Worm (Caenorhabditis elegans) whole organism, L4 larva: Measurements from ENCODE around the gene F52E4.5.

Experiments
- F37D6.2 ChIP-seq: sonication (generic microtip); optimal IDR thresholded peaks from 2 replicates; lab custom pipeline; 2016; ENCODE audit warnings: mild to moderate bottlenecking, missing genetic modification characterization, missing compliant biosample characterization
- T20F7.1 ChIP-seq: fragments of 200-800 bp; sonication (Bioruptor generic); optimal IDR thresholded peaks from 2 replicates; lab custom pipeline; 2018; ENCODE audit warnings: mild to moderate bottlenecking, missing genetic modification characterization, missing compliant biosample characterization
- ZK337.2 ChIP-seq: fragments of 200-800 bp; sonication (Bioruptor generic); IDR thresholded peaks from 2 replicates; pipeline ENCODE4 v1.3.6; 2022; ENCODE audit warnings: missing genetic modification reagents, missing genetic modification characterization, missing compliant biosample characterization
- aly-2 ChIP-seq: sonication (generic microtip); optimal IDR thresholded peaks from 2 replicates; lab custom pipeline; 2018; ENCODE audit warnings: missing biosample characterization, missing genetic modification characterization
- arid-1 ChIP-seq: fragments of 200-800 bp; sonication (Bioruptor generic); conservative IDR thresholded peaks from 2 replicates; pipeline ENCODE4 v1.3.6; 2022; ENCODE audit warnings: missing genetic modification reagents, missing genetic modification characterization, missing compliant biosample characterization
- attf-4 ChIP-seq: sonication (generic microtip); optimal IDR thresholded peaks from 3 replicates; lab custom pipeline; 2017; ENCODE audit warnings: missing biosample characterization, missing genetic modification characterization
- ceh-20 ChIP-seq: fragments of 200-800 bp; sonication (Bioruptor generic); IDR thresholded peaks from 2 replicates; pipeline ENCODE4 v1.3.6; 2022; ENCODE audit warnings: missing genetic modification reagents, missing genetic modification characterization, missing compliant biosample characterization
- ceh-28 ChIP-seq: fragments of 150-350 bp; optimal IDR thresholded peaks from 2 replicates; lab custom pipeline; 2014; ENCODE audit warnings: missing biosample characterization, missing genetic modification reagents, missing genetic modification characterization
- ceh-32 ChIP-seq: sonication (generic microtip); optimal IDR thresholded peaks from 2 replicates; lab custom pipeline; 2016; ENCODE audit warnings: mild to moderate bottlenecking, missing genetic modification characterization, missing compliant biosample characterization; ENCODE audit not compliant: poor library complexity
- ceh-44 ChIP-seq: fragments of 200-800 bp; sonication (Bioruptor generic); IDR thresholded peaks from 2 replicates; pipeline ENCODE4 v1.3.6; 2022; ENCODE audit warnings: missing genetic modification reagents, missing genetic modification characterization, missing compliant biosample characterization
- ceh-62 ChIP-seq: sonication (generic microtip); optimal IDR thresholded peaks from 2 replicates; lab custom pipeline; 2017; ENCODE audit warnings: missing biosample characterization, missing genetic modification characterization
- ceh-82 ChIP-seq: sonication (generic microtip); optimal IDR thresholded peaks from 2 replicates; lab custom pipeline; 2017; ENCODE audit warnings: missing biosample characterization, missing genetic modification characterization
- ces-1 ChIP-seq: fragments of 150-350 bp; sonication (generic microtip); optimal IDR thresholded peaks from 4 replicates; lab custom pipeline; 2014; ENCODE audit warnings: missing biosample characterization, missing genetic modification reagents, missing genetic modification characterization
- cey-2 ChIP-seq: sonication (generic microtip); optimal IDR thresholded peaks from 3 replicates; lab custom pipeline; 2017; ENCODE audit warnings: missing genetic modification characterization, mild to moderate bottlenecking, missing compliant biosample characterization, antibody characterized with exemption, borderline replicate concordance; ENCODE audit not compliant: insufficient read depth
- ctbp-1 ChIP-seq: fragments of 200-800 bp; sonication (Bioruptor generic); IDR thresholded peaks from 2 replicates; pipeline ENCODE4 v1.3.6; 2022; ENCODE audit warnings: missing genetic modification reagents, missing genetic modification characterization, missing compliant biosample characterization
- daf-16 ChIP-seq, 3 experiments: sonication (generic microtip); optimal IDR thresholded peaks; 2 replicates each; lab custom pipeline; 2016 to 2017; ENCODE audit warnings: missing genetic modification characterization in 3 of 3, missing genetic modification reagents in 3 of 3, mild to moderate bottlenecking in 2 of 3, missing compliant biosample characterization in 2 of 3, missing biosample characterization in 1 of 3, moderate library complexity in 1 of 3
- daf-8 ChIP-seq: fragments of 200-800 bp; sonication (Bioruptor generic); IDR thresholded peaks from 2 replicates; pipeline ENCODE4 v1.3.6; 2022; ENCODE audit warnings: missing genetic modification characterization, missing compliant biosample characterization
- dpl-1 ChIP-seq: fragments of 150-350 bp; optimal IDR thresholded peaks from 2 replicates; lab custom pipeline; 2014; ENCODE audit warnings: missing biosample characterization, missing genetic modification reagents, missing genetic modification characterization
- dve-1 ChIP-seq: sonication (generic microtip); optimal IDR thresholded peaks from 2 replicates; lab custom pipeline; 2017; ENCODE audit warnings: antibody characterized with exemption, mild to moderate bottlenecking, missing genetic modification characterization, missing compliant biosample characterization; ENCODE audit not compliant: insufficient read depth
- egl-43 ChIP-seq: fragments of 200-800 bp; sonication (Bioruptor generic); IDR thresholded peaks from 2 replicates; pipeline ENCODE4 v1.3.6; 2022; ENCODE audit warnings: missing genetic modification reagents, missing genetic modification characterization, missing compliant biosample characterization
- hif-1 ChIP-seq, 2 experiments: sonication (generic microtip); optimal IDR thresholded peaks; 2 replicates each; lab custom pipeline; 2016 to 2017; ENCODE audit warnings: missing compliant biosample characterization in 2 of 2, missing genetic modification characterization in 2 of 2, missing genetic modification reagents in 2 of 2, missing genotype in 2 of 2, mild to moderate bottlenecking in 1 of 2
- hmg-1.1 ChIP-seq: fragments of 200-800 bp; sonication (Bioruptor generic); IDR thresholded peaks from 2 replicates; pipeline ENCODE4 v1.3.6; 2022; ENCODE audit warnings: missing genetic modification reagents, missing genetic modification characterization, missing compliant biosample characterization
- lin-15B ChIP-seq: fragments of 150-350 bp; sonication (generic microtip); optimal IDR thresholded peaks from 3 replicates; lab custom pipeline; 2014; ENCODE audit warnings: missing biosample characterization, missing genetic modification characterization
- lin-38 ChIP-seq: fragments of 200-800 bp; sonication (Bioruptor generic); IDR thresholded peaks from 2 replicates; pipeline ENCODE4 v1.3.6; 2022; ENCODE audit warnings: missing genetic modification reagents, missing genetic modification characterization, missing compliant biosample characterization
- lir-3 ChIP-seq: sonication (generic microtip); optimal IDR thresholded peaks from 2 replicates; lab custom pipeline; 2016; ENCODE audit warnings: mild to moderate bottlenecking, missing genetic modification characterization, missing compliant biosample characterization
- madf-5 ChIP-seq, 2 experiments: fragments of 200-800 bp; sonication (Bioruptor generic); IDR thresholded peaks; 2 replicates each; pipeline ENCODE4 v1.3.6; 2022; ENCODE audit warnings: missing compliant biosample characterization in 2 of 2, missing genetic modification characterization in 2 of 2
- mdt-29 ChIP-seq: fragments of 200-800 bp; sonication (Bioruptor generic); IDR thresholded peaks from 2 replicates; pipeline ENCODE4 v1.3.6; 2022; ENCODE audit warnings: missing genetic modification reagents, missing genetic modification characterization, missing compliant biosample characterization
- mes-2 ChIP-seq: sonication (generic microtip); optimal IDR thresholded peaks from 2 replicates; lab custom pipeline; 2016; ENCODE audit warnings: missing genotype, mild to moderate bottlenecking, missing genetic modification characterization, missing compliant biosample characterization; ENCODE audit not compliant: poor library complexity, severe bottlenecking
- mxl-3 ChIP-seq: fragments of 200-800 bp; sonication (Bioruptor generic); optimal IDR thresholded peaks from 2 replicates; lab custom pipeline; 2018; ENCODE audit warnings: mild to moderate bottlenecking, missing genetic modification characterization, missing compliant biosample characterization
- nhr-102 ChIP-seq: sonication (generic microtip); optimal IDR thresholded peaks from 2 replicates; lab custom pipeline; 2016; ENCODE audit warnings: mild to moderate bottlenecking, missing genetic modification characterization, moderate library complexity, missing compliant biosample characterization
- nhr-237 ChIP-seq: sonication (generic microtip); optimal IDR thresholded peaks from 2 replicates; lab custom pipeline; 2017; ENCODE audit warnings: missing biosample characterization, missing genetic modification characterization
- nhr-25 ChIP-seq: sonication (generic microtip); optimal IDR thresholded peaks from 2 replicates; lab custom pipeline; 2017; ENCODE audit warnings: missing genetic modification characterization, mild to moderate bottlenecking, missing compliant biosample characterization, antibody characterized with exemption, moderate library complexity, borderline replicate concordance; ENCODE audit not compliant: insufficient read depth
- nhr-42 ChIP-seq: fragments of 200-800 bp; sonication (Bioruptor generic); IDR thresholded peaks from 2 replicates; pipeline ENCODE4 v1.3.6; 2022; ENCODE audit warnings: missing genetic modification characterization, missing compliant biosample characterization
- nhr-48 ChIP-seq: sonication (generic microtip); optimal IDR thresholded peaks from 2 replicates; lab custom pipeline; 2016; ENCODE audit warnings: mild to moderate bottlenecking, missing genetic modification characterization, missing compliant biosample characterization
- nhr-76 ChIP-seq: fragments of 150-350 bp; optimal IDR thresholded peaks from 2 replicates; lab custom pipeline; 2014; ENCODE audit warnings: missing biosample characterization, missing genetic modification characterization
- nhr-77 ChIP-seq: fragments of 150-350 bp; optimal IDR thresholded peaks from 2 replicates; lab custom pipeline; 2014; ENCODE audit warnings: missing biosample characterization, missing genetic modification characterization
- php-3 ChIP-seq: fragments of 200-800 bp; sonication (Bioruptor generic); IDR thresholded peaks from 2 replicates; pipeline ENCODE4 v1.3.6; 2022; ENCODE audit warnings: missing genetic modification reagents, missing genetic modification characterization, missing compliant biosample characterization
- pqm-1 ChIP-seq: sonication (generic microtip); optimal IDR thresholded peaks from 2 replicates; lab custom pipeline; 2017; ENCODE audit warnings: missing biosample characterization, missing genetic modification characterization
- rbr-2 ChIP-seq: sonication (generic microtip); optimal IDR thresholded peaks from 2 replicates; lab custom pipeline; 2016; ENCODE audit warnings: missing genotype, missing genetic modification characterization, missing compliant biosample characterization
- sdz-12 ChIP-seq: fragments of 200-800 bp; sonication (Bioruptor generic); optimal IDR thresholded peaks from 2 replicates; lab custom pipeline; 2018; ENCODE audit warnings: mild to moderate bottlenecking, missing genetic modification characterization, missing compliant biosample characterization
- spr-3 ChIP-seq: fragments of 200-800 bp; sonication (Bioruptor generic); optimal IDR thresholded peaks from 2 replicates; lab custom pipeline; 2018; ENCODE audit warnings: mild to moderate bottlenecking, missing genetic modification characterization, missing compliant biosample characterization
- tra-1 ChIP-seq: fragments of 200-800 bp; sonication (Bioruptor generic); IDR thresholded peaks from 2 replicates; pipeline ENCODE4 v1.3.6; 2022; ENCODE audit warnings: missing genetic modification reagents, missing genetic modification characterization, missing compliant biosample characterization
- unc-39 ChIP-seq: sonication (generic microtip); optimal IDR thresholded peaks from 2 replicates; lab custom pipeline; 2017; ENCODE audit warnings: missing biosample characterization, missing genetic modification characterization
- unc-62 ChIP-seq, 3 experiments: fragments of 150-350 bp in 1 of 3; sonication (generic microtip); optimal IDR thresholded peaks in 2 of 3; peaks in 1 of 3; 1 replicate in 1 of 3; 2 replicates in 2 of 3; lab custom pipeline; 2014 to 2017; ENCODE audit warnings: missing biosample characterization in 3 of 3, missing genetic modification characterization in 3 of 3, missing genetic modification reagents in 3 of 3, missing genotype in 1 of 3
- vab-7 ChIP-seq: fragments of 200-800 bp; sonication (Bioruptor generic); IDR thresholded peaks from 2 replicates; pipeline ENCODE4 v1.3.6; 2022; ENCODE audit warnings: missing genetic modification reagents, missing genetic modification characterization, missing compliant biosample characterization
- ztf-11 ChIP-seq: fragments of 150-350 bp; optimal IDR thresholded peaks from 2 replicates; lab custom pipeline; 2014; ENCODE audit warnings: missing biosample characterization, missing genetic modification characterization
- ztf-7 ChIP-seq: fragments of 150-350 bp; optimal IDR thresholded peaks from 2 replicates; lab custom pipeline; 2014; ENCODE audit warnings: missing biosample characterization, missing genetic modification characterization

Gene F52E4.5

ce11 chrX:3116033-3116876 is 29.1 kb upstream of the F52E4.5 start, which contains the start of gene mai-1:
Gene mai-1 (minus strand): TSS chrX:3116589.
- TF ChIP-seq daf-8 (GFP tag; lab: Robert Waterston, UW) (no peak), daf-16 (GFP tag; optimal IDR thresholded peaks at IDR 0.05; lab: Kevin White, UChicago) (peak in 1 of 2 experiments; percentile 0), daf-16 (tag; optimal IDR thresholded peaks at IDR 0.05; lab: Kevin White, UChicago) (peak; percentile 79), mxl-3 (no peak), nhr-102 (tag; lab: Kevin White, UChicago) (no peak), hmg-1.1 (GFP tag; lab: Robert Waterston, UW) (peak; percentile 88), nhr-76 (tag; lab: Kevin White, UChicago) (no peak), vab-7 (GFP tag; lab: Robert Waterston, UW) (no peak), ceh-20 (GFP tag; lab: Robert Waterston, UW) (peak; percentile 55; the same call in 1 of the 2 replicates), cey-2 (tag; lab: Kevin White, UChicago) (no peak), spr-3 (peak; percentile 37), mes-2 (tag; lab: Kevin White, UChicago) (no peak), ceh-82 (tag; lab: Kevin White, UChicago) (no peak), lin-15B (tag; lab: Kevin White, UChicago) (no peak), unc-39 (no peak), tra-1 (GFP tag; lab: Robert Waterston, UW) (no peak), nhr-48 (tag; lab: Kevin White, UChicago) (peak; percentile 47), aly-2 (tag; lab: Kevin White, UChicago) (no peak), ctbp-1 (GFP tag; lab: Robert Waterston, UW) (peak; percentile 78), attf-4 (tag; lab: Kevin White, UChicago) (no peak), nhr-25 (tag; lab: Kevin White, UChicago) (no peak), nhr-42 (0 out of 2 replicates have a peak, but pooled peaks have one; percentile 53), ztf-7 (tag; lab: Kevin White, UChicago) (no peak), ceh-62 (no peak), egl-43 (GFP tag; lab: Robert Waterston, UW) (peak; percentile 81), unc-62 (GFP tag; optimal IDR thresholded peaks at IDR 0.05 in 1 of 2; lab: Kevin White, UChicago) (peak in 1 of 2 experiments; percentile 79), unc-62 (tag; optimal IDR thresholded peaks at IDR 0.05; lab: Kevin White, UChicago) (no peak), ztf-11 (no peak), php-3 (GFP tag; lab: Robert Waterston, UW) (no peak), dve-1 (tag; lab: Kevin White, UChicago) (no peak), F37D6.2 (peak; percentile 27), ceh-28 (tag; lab: Kevin White, UChicago) (no peak), mdt-29 (GFP tag; lab: Robert Waterston, UW) (peak; percentile 7; the same call in 1 of the 2 replicates), lir-3 (no peak), lin-38 (GFP tag; lab: Robert Waterston, UW) (peak; percentile 9; the same call in 1 of the 2 replicates), hif-1 (tag; optimal IDR thresholded peaks at IDR 0.05; lab: Kevin White, UChicago) (peak; percentile 95 to 100), nhr-237 (tag; lab: Kevin White, UChicago) (no peak), pqm-1 (tag; lab: Kevin White, UChicago) (peak; percentile 29), ces-1 (GFP tag; lab: Kevin White, UChicago) (no peak), ceh-32 (no peak), sdz-12 (GFP tag; lab: Kevin White, UChicago) (peak; percentile 33), ceh-44 (no peak), dpl-1 (GFP tag; lab: Kevin White, UChicago) (no peak), madf-5 (GFP tag; IDR thresholded peaks at IDR 0.05; lab: Robert Waterston, UW) (0 out of 4 replicates have a peak, but pooled peaks of 1 of the 2 experiments have one; percentile 2), T20F7.1 (GFP tag; lab: Kevin White, UChicago) (no peak), nhr-77 (no peak), rbr-2 (peak; percentile 59), ZK337.2 (no peak), arid-1 (GFP tag; lab: Robert Waterston, UW) (peak; percentile 73)
